Worm (Caenorhabditis elegans) whole organism, young adult: ENCODE measurements around the gene F48E3.6.

Experiments used
- C17E4.6 ChIP-seq: fragments of 200-800 bp; sonication (Bioruptor generic); IDR thresholded peaks from 2 replicates; pipeline ENCODE4 v1.3.6; 2022; ENCODE audit warnings: missing genetic modification reagents, missing genetic modification characterization, missing compliant biosample characterization
- F22D6.2 ChIP-seq: sonication (generic microtip); optimal IDR thresholded peaks from 2 replicates; lab custom pipeline; 2016; ENCODE audit warnings: mild to moderate bottlenecking, missing genetic modification characterization, missing compliant biosample characterization
- F49E8.2 ChIP-seq: sonication (generic microtip); optimal IDR thresholded peaks from 3 replicates; lab custom pipeline; 2017; ENCODE audit warnings: missing genetic modification characterization, mild to moderate bottlenecking, missing compliant biosample characterization, antibody characterized with exemption, moderate library complexity; ENCODE audit not compliant: insufficient read depth
- F55B11.4 ChIP-seq: sonication (generic microtip); optimal IDR thresholded peaks from 2 replicates; lab custom pipeline; 2016; ENCODE audit warnings: missing compliant biosample characterization, missing genetic modification characterization, borderline replicate concordance; ENCODE audit not compliant: insufficient read depth
- F57A8.1 ChIP-seq: fragments of 200-800 bp; sonication (Bioruptor generic); optimal IDR thresholded peaks from 2 replicates; lab custom pipeline; 2018; ENCODE audit warnings: mild to moderate bottlenecking, missing genetic modification characterization, moderate library complexity, missing compliant biosample characterization
- K12H6.12 ChIP-seq: fragments of 200-800 bp; sonication (Bioruptor generic); optimal IDR thresholded peaks from 2 replicates; lab custom pipeline; 2018; ENCODE audit warnings: mild to moderate bottlenecking, missing genetic modification characterization, missing compliant biosample characterization
- T07F8.4 ChIP-seq: sonication (generic microtip); optimal IDR thresholded peaks from 2 replicates; lab custom pipeline; 2016; ENCODE audit warnings: mild to moderate bottlenecking, missing genetic modification characterization, moderate library complexity, missing compliant biosample characterization
- Y53G8AR.9 ChIP-seq: fragments of 200-800 bp; sonication (Bioruptor generic); conservative IDR thresholded peaks from 2 replicates; pipeline ENCODE4 v1.3.6; 2022; ENCODE audit warnings: missing genetic modification reagents, missing genetic modification characterization, missing compliant biosample characterization
- akir-1 ChIP-seq: fragments of 200-800 bp; sonication (Bioruptor generic); optimal IDR thresholded peaks from 2 replicates; lab custom pipeline; 2018; ENCODE audit warnings: mild to moderate bottlenecking, missing genetic modification characterization, moderate library complexity, missing compliant biosample characterization
- athp-1 ChIP-seq: sonication (generic microtip); optimal IDR thresholded peaks from 2 replicates; lab custom pipeline; 2017; ENCODE audit warnings: mild to moderate bottlenecking, missing genetic modification characterization, missing compliant biosample characterization
- bed-2 ChIP-seq: fragments of 200-800 bp; sonication (Bioruptor generic); IDR thresholded peaks from 2 replicates; pipeline ENCODE4 v1.3.6; 2022; ENCODE audit warnings: missing genetic modification reagents, missing genetic modification characterization, missing compliant biosample characterization
- ccch-3 ChIP-seq: fragments of 200-800 bp; sonication (Bioruptor generic); optimal IDR thresholded peaks from 2 replicates; lab custom pipeline; 2018; ENCODE audit warnings: mild to moderate bottlenecking, missing genetic modification characterization, missing compliant biosample characterization
- ceh-27 ChIP-seq: fragments of 200-800 bp; sonication (Bioruptor generic); optimal IDR thresholded peaks from 2 replicates; lab custom pipeline; 2018; ENCODE audit warnings: mild to moderate bottlenecking, missing genetic modification characterization, moderate library complexity, missing compliant biosample characterization
- ceh-91 ChIP-seq: fragments of 200-800 bp; sonication (Bioruptor generic); IDR thresholded peaks from 2 replicates; pipeline ENCODE4 v1.3.6; 2022; ENCODE audit warnings: missing genetic modification reagents, missing genetic modification characterization, missing compliant biosample characterization
- dpff-1 ChIP-seq: sonication (generic microtip); optimal IDR thresholded peaks from 2 replicates; lab custom pipeline; 2017; ENCODE audit warnings: mild to moderate bottlenecking, missing genetic modification characterization, missing compliant biosample characterization
- egrh-3 ChIP-seq: fragments of 200-800 bp; sonication (Bioruptor generic); IDR thresholded peaks from 2 replicates; pipeline ENCODE4 v1.3.6; 2022; ENCODE audit warnings: missing genetic modification reagents, missing genetic modification characterization, missing compliant biosample characterization
- ekl-4 ChIP-seq: fragments of 200-800 bp; sonication (Bioruptor generic); IDR thresholded peaks from 2 replicates; pipeline ENCODE4 v1.3.6; 2022; ENCODE audit warnings: missing genetic modification reagents, missing genetic modification characterization, missing compliant biosample characterization
- ets-4 ChIP-seq: fragments of 200-800 bp; sonication (Bioruptor generic); optimal IDR thresholded peaks from 2 replicates; lab custom pipeline; 2018; ENCODE audit warnings: mild to moderate bottlenecking, missing genetic modification characterization, missing compliant biosample characterization
- him-1 ChIP-seq: sonication (generic microtip); optimal IDR thresholded peaks from 2 replicates; lab custom pipeline; 2016; ENCODE audit warnings: missing genotype, missing genetic modification reagents, missing genetic modification characterization, missing compliant biosample characterization
- let-607 ChIP-seq, 2 experiments: fragments of 200-800 bp in 1 of 2; sonication (Bioruptor generic) in 1 of 2; sonication (generic microtip) in 1 of 2; optimal IDR thresholded peaks; 2 replicates each; lab custom pipeline; 2016 to 2018; ENCODE audit warnings: mild to moderate bottlenecking in 2 of 2, missing compliant biosample characterization in 2 of 2, missing genetic modification characterization in 2 of 2, moderate library complexity in 2 of 2, missing genotype in 1 of 2
- lin-54 ChIP-seq: fragments of 200-800 bp; sonication (Bioruptor generic); optimal IDR thresholded peaks from 2 replicates; lab custom pipeline; 2018; ENCODE audit warnings: mild to moderate bottlenecking, missing genetic modification characterization, missing compliant biosample characterization
- lsl-1 ChIP-seq: fragments of 200-800 bp; sonication (Bioruptor generic); optimal IDR thresholded peaks from 2 replicates; lab custom pipeline; 2018; ENCODE audit warnings: mild to moderate bottlenecking, missing genetic modification characterization, moderate library complexity, missing compliant biosample characterization
- madf-3 ChIP-seq: fragments of 200-800 bp; sonication (Bioruptor generic); IDR thresholded peaks from 2 replicates; pipeline ENCODE4 v1.3.6; 2022; ENCODE audit warnings: missing genetic modification reagents, missing genetic modification characterization, missing compliant biosample characterization
- nfya-2 ChIP-seq: fragments of 200-800 bp; sonication (Bioruptor generic); IDR thresholded peaks from 2 replicates; pipeline ENCODE4 v1.3.6; 2022; ENCODE audit warnings: missing genetic modification reagents, missing genetic modification characterization, missing compliant biosample characterization
- nfyb-1 ChIP-seq: fragments of 200-800 bp; sonication (Bioruptor generic); IDR thresholded peaks from 2 replicates; pipeline ENCODE4 v1.3.6; 2022; ENCODE audit warnings: missing genetic modification reagents, missing genetic modification characterization, missing compliant biosample characterization
- nhr-80 ChIP-seq: sonication (generic microtip); optimal IDR thresholded peaks from 2 replicates; lab custom pipeline; 2016; ENCODE audit warnings: missing genetic modification characterization, missing compliant biosample characterization
- pha-4 ChIP-seq: fragments of 150-350 bp; sonication (generic microtip); optimal IDR thresholded peaks from 2 replicates; lab custom pipeline; 2014; ENCODE audit warnings: missing biosample characterization, missing genetic modification reagents, missing genetic modification characterization
- snpc-1.1 ChIP-seq: sonication (generic microtip); optimal IDR thresholded peaks from 2 replicates; lab custom pipeline; 2017; ENCODE audit warnings: missing genetic modification characterization, mild to moderate bottlenecking, missing compliant biosample characterization, antibody characterized with exemption, moderate library complexity, missing genotype, missing genetic modification reagents; ENCODE audit not compliant: insufficient read depth
- snpc-1.3 ChIP-seq: sonication (generic microtip); optimal IDR thresholded peaks from 2 replicates; lab custom pipeline; 2017; ENCODE audit warnings: missing genetic modification characterization, mild to moderate bottlenecking, missing compliant biosample characterization, antibody characterized with exemption, moderate library complexity, missing genotype, missing genetic modification reagents; ENCODE audit not compliant: insufficient read depth
- sptf-2 ChIP-seq: fragments of 200-800 bp; sonication (Bioruptor generic); optimal IDR thresholded peaks from 2 replicates; lab custom pipeline; 2018; ENCODE audit warnings: mild to moderate bottlenecking, missing genetic modification characterization, missing compliant biosample characterization
- unc-62 ChIP-seq: fragments of 150-350 bp; optimal IDR thresholded peaks from 2 replicates; lab custom pipeline; 2014; ENCODE audit warnings: missing biosample characterization, missing genetic modification reagents, missing genetic modification characterization
- zfh-2 ChIP-seq: fragments of 200-800 bp; sonication (Bioruptor generic); conservative IDR thresholded peaks from 2 replicates; pipeline ENCODE4 v1.3.6; 2022; ENCODE audit warnings: missing genetic modification reagents, missing genetic modification characterization, missing compliant biosample characterization
- ztf-26 ChIP-seq: sonication (generic microtip); optimal IDR thresholded peaks from 2 replicates; lab custom pipeline; 2017; ENCODE audit warnings: missing genetic modification characterization, missing compliant biosample characterization

F48E3.6 gene

ce11 chrX:7541078-7541477, 38.4 kb upstream of the F48E3.6 start:
- TF ChIP-seq F49E8.2: no peak
- TF ChIP-seq snpc-1.1 (tag; lab: Kevin White, UChicago): no peak
- TF ChIP-seq C17E4.6: no peak
- TF ChIP-seq sptf-2 (GFP tag; lab: Kevin White, UChicago): no peak
- TF ChIP-seq let-607 (tag; optimal IDR thresholded peaks at IDR 0.05; lab: Kevin White, UChicago): no peak
- TF ChIP-seq pha-4 (tag; lab: Kevin White, UChicago): no peak
- TF ChIP-seq snpc-1.3: no peak
- TF ChIP-seq unc-62 (GFP tag; lab: Kevin White, UChicago): no peak
- TF ChIP-seq ets-4: no peak
- TF ChIP-seq nfyb-1: no peak
- no peak for TF ChIP-seq lsl-1 (GFP tag; lab: Kevin White, UChicago)
- no peak for TF ChIP-seq F55B11.4 (tag; lab: Kevin White, UChicago)
- no peak for TF ChIP-seq him-1 (tag; lab: Kevin White, UChicago)
- no peak for TF ChIP-seq bed-2 (GFP tag; lab: Robert Waterston, UW)
- no peak for TF ChIP-seq ekl-4 (GFP tag; lab: Robert Waterston, UW)
- no peak for TF ChIP-seq K12H6.12 (tag; lab: Kevin White, UChicago)
- TF ChIP-seq athp-1 (tag; lab: Kevin White, UChicago): no peak

- TF ChIP-seq ceh-27 (no peak), F49E8.2 (no peak), ztf-26 (no peak), dpff-1 (tag; lab: Kevin White, UChicago) (no peak)
Observed at ce11 chrX:7540033-7540432, 37.3 kb upstream of the F48E3.6 start, which contains the start of gene glb-16. Gene glb-16, minus strand, starts transcription at chrX:7540133.

- TF ChIP-seq lin-54: no peak
- no peak for TF ChIP-seq F57A8.1 (GFP tag; lab: Kevin White, UChicago)
- no peak for TF ChIP-seq F22D6.2
- no peak for TF ChIP-seq akir-1 (GFP tag; lab: Kevin White, UChicago)
- TF ChIP-seq ccch-3: no peak
- TF ChIP-seq T07F8.4: no peak
- TF ChIP-seq madf-3 (GFP tag; lab: Robert Waterston, UW): no peak
- TF ChIP-seq nhr-80 (tag; lab: Kevin White, UChicago): no peak
- no peak for TF ChIP-seq ceh-91 (GFP tag; lab: Robert Waterston, UW)
- TF ChIP-seq ets-4: no peak
- no peak for TF ChIP-seq nfyb-1
- TF ChIP-seq, all 124 proteins: peak for 0
Observed at ce11 chrX:7537742-7538268, 35.1 kb upstream of the F48E3.6 start, which contains the start of gene dpy-7. Gene dpy-7, minus strand, starts transcription at chrX:7537792.

- TF ChIP-seq egrh-3 (GFP tag; lab: Robert Waterston, UW) (0 out of 2 replicates have a peak, but pooled peaks have one; percentile 2), Y53G8AR.9 (GFP tag; lab: Robert Waterston, UW) (no peak), zfh-2 (GFP tag; lab: Robert Waterston, UW) (peak; percentile 82)
Observed at ce11 chrX:7536869-7537268, 34.2 kb upstream of the F48E3.6 start.

- 0 out of 2 replicates have a peak, but pooled peaks have one; percentile 23 for TF ChIP-seq zfh-2 (GFP tag; lab: Robert Waterston, UW)
- TF ChIP-seq unc-62 (GFP tag; lab: Kevin White, UChicago): no peak
- no peak for TF ChIP-seq nfya-2 (GFP tag; lab: Robert Waterston, UW)
Observed at ce11 chrX:7534454-7534853, 31.7 kb upstream of the F48E3.6 start.
